Worm (Caenorhabditis elegans) whole organism, L1 larva: ENCODE data around the gene C13C4.6.

ENCODE experiments used
- ceh-90 ChIP-seq: sonication (generic microtip); optimal IDR thresholded peaks from 2 replicates; lab custom pipeline; 2016; ENCODE audit warnings: missing genetic modification characterization, missing compliant biosample characterization
- fos-1 ChIP-seq: fragments of 150-350 bp; optimal IDR thresholded peaks from 2 replicates; lab custom pipeline; 2014; ENCODE audit warnings: missing biosample characterization, missing genetic modification characterization
- hlh-17 ChIP-seq: fragments of 200-800 bp; sonication (Bioruptor generic); optimal IDR thresholded peaks from 2 replicates; lab custom pipeline; 2018; ENCODE audit warnings: missing genetic modification characterization, mild to moderate bottlenecking, missing compliant biosample characterization, moderate library complexity, borderline replicate concordance
- hpl-2 ChIP-seq: fragments of 150-350 bp; optimal IDR thresholded peaks from 2 replicates; lab custom pipeline; 2014; ENCODE audit warnings: missing biosample characterization, missing genetic modification reagents, missing genetic modification characterization
- lin-13 ChIP-seq: fragments of 150-350 bp; optimal IDR thresholded peaks from 2 replicates; lab custom pipeline; 2014; ENCODE audit warnings: missing biosample characterization, missing genetic modification reagents, missing genetic modification characterization
- lir-3 ChIP-seq: sonication (generic microtip); optimal IDR thresholded peaks from 2 replicates; lab custom pipeline; 2016; ENCODE audit warnings: mild to moderate bottlenecking, missing genetic modification characterization, moderate library complexity, missing compliant biosample characterization; ENCODE audit not compliant: poor library complexity
- unc-130 ChIP-seq: fragments of 150-350 bp; optimal IDR thresholded peaks from 2 replicates; lab custom pipeline; 2017; ENCODE audit warnings: missing biosample characterization, missing genetic modification characterization, inconsistent platforms

ce11 chrV:12080274-12080673 lies 41.1 kb upstream of the C13C4.6 start, which contains the start of gene R07B7.9:
- TF ChIP-seq lir-3 (tag; lab: Kevin White, UChicago) (no peak), ceh-90 (tag; lab: Kevin White, UChicago) (no peak), hlh-17 (GFP tag; lab: Kevin White, UChicago) (no peak), fos-1 (no peak), hpl-2 (GFP tag; lab: Kevin White, UChicago) (no peak), unc-130 (tag; lab: Kevin White, UChicago) (no peak), lin-13 (GFP tag; lab: Kevin White, UChicago) (no peak)
